Worm (Caenorhabditis elegans) whole organism, L2 larva: ENCODE measurements around the gene dgk-1.
A peak's percentile ranks its signal among the peaks of the same experiment; 100 is the strongest.

Experiments
- C34F6.9 ChIP-seq: fragments of 150-350 bp; optimal IDR thresholded peaks from 2 replicates; lab custom pipeline; 2014; ENCODE audit warnings: missing biosample characterization, missing genetic modification characterization
- F13H6.1 ChIP-seq: sonication (generic microtip); optimal IDR thresholded peaks from 2 replicates; lab custom pipeline; 2016; ENCODE audit warnings: missing genetic modification characterization, missing compliant biosample characterization
- R02D3.7 ChIP-seq: fragments of 150-350 bp; optimal IDR thresholded peaks from 2 replicates; lab custom pipeline; 2014; ENCODE audit warnings: missing biosample characterization, missing genetic modification characterization
- Y55F3AM.14 ChIP-seq: fragments of 200-800 bp; sonication (Bioruptor generic); optimal IDR thresholded peaks from 2 replicates; lab custom pipeline; 2018; ENCODE audit warnings: mild to moderate bottlenecking, missing genetic modification characterization, missing compliant biosample characterization
- ZK546.5 ChIP-seq: sonication (generic microtip); optimal IDR thresholded peaks from 2 replicates; lab custom pipeline; 2017; ENCODE audit warnings: missing biosample characterization, missing genetic modification characterization
- alr-1 ChIP-seq: fragments of 150-350 bp; optimal IDR thresholded peaks from 2 replicates; lab custom pipeline; 2014; ENCODE audit warnings: missing biosample characterization, missing genetic modification characterization
- ama-1 ChIP-seq: fragments of 150-350 bp; optimal IDR thresholded peaks from 2 replicates; lab custom pipeline; 2018; ENCODE audit warnings: inconsistent platforms
- blmp-1 ChIP-seq: sonication (generic microtip); optimal IDR thresholded peaks from 2 replicates; lab custom pipeline; 2017; ENCODE audit warnings: missing genetic modification characterization, mild to moderate bottlenecking, missing compliant biosample characterization, antibody characterized with exemption, moderate library complexity; ENCODE audit not compliant: insufficient read depth
- ceh-16 ChIP-seq: fragments of 150-350 bp; optimal IDR thresholded peaks from 2 replicates; lab custom pipeline; 2014; ENCODE audit warnings: missing biosample characterization, missing genetic modification characterization
- ceh-82 ChIP-seq: fragments of 150-350 bp; optimal IDR thresholded peaks from 2 replicates; lab custom pipeline; 2014; ENCODE audit warnings: missing biosample characterization, missing genetic modification characterization
- crh-2 ChIP-seq: sonication (generic microtip); optimal IDR thresholded peaks from 2 replicates; lab custom pipeline; 2017; ENCODE audit warnings: missing biosample characterization, missing genetic modification characterization
- dmd-4 ChIP-seq: sonication (generic microtip); optimal IDR thresholded peaks from 2 replicates; lab custom pipeline; 2017; ENCODE audit warnings: missing biosample characterization, missing genetic modification characterization
- egl-27 ChIP-seq: sonication (generic microtip); optimal IDR thresholded peaks from 3 replicates; lab custom pipeline; 2017; ENCODE audit warnings: missing biosample characterization, missing genetic modification reagents, missing genetic modification characterization
- elt-1 ChIP-seq: fragments of 150-350 bp; optimal IDR thresholded peaks from 2 replicates; lab custom pipeline; 2014; ENCODE audit warnings: missing biosample characterization, missing genetic modification characterization
- fos-1 ChIP-seq: fragments of 150-350 bp; optimal IDR thresholded peaks from 2 replicates; lab custom pipeline; 2014; ENCODE audit warnings: missing biosample characterization, missing genetic modification characterization
- gmeb-1 ChIP-seq: fragments of 150-350 bp; optimal IDR thresholded peaks from 2 replicates; lab custom pipeline; 2014; ENCODE audit warnings: missing biosample characterization, missing genetic modification characterization
- lin-11 ChIP-seq: fragments of 150-350 bp; sonication (generic microtip); optimal IDR thresholded peaks from 2 replicates; lab custom pipeline; 2014; ENCODE audit warnings: missing biosample characterization, missing genetic modification characterization, inconsistent platforms, mixed read lengths
- lin-13 ChIP-seq: fragments of 150-350 bp; optimal IDR thresholded peaks from 2 replicates; lab custom pipeline; 2014; ENCODE audit warnings: missing biosample characterization, missing genetic modification reagents, missing genetic modification characterization
- lin-39 ChIP-seq: fragments of 150-350 bp; optimal IDR thresholded peaks from 2 replicates; lab custom pipeline; 2014; ENCODE audit warnings: missing biosample characterization, missing genetic modification reagents, missing genetic modification characterization
- lsy-2 ChIP-seq, 2 experiments: fragments of 150-350 bp in 1 of 2; sonication (generic microtip) in 1 of 2; optimal IDR thresholded peaks; 2 replicates each; lab custom pipeline; 2014 to 2017; ENCODE audit warnings: missing biosample characterization in 2 of 2, missing genetic modification characterization in 2 of 2
- mab-5 ChIP-seq: fragments of 150-350 bp; optimal IDR thresholded peaks from 2 replicates; lab custom pipeline; 2014; ENCODE audit warnings: missing biosample characterization, missing genetic modification characterization
- mbf-1 ChIP-seq: sonication (generic microtip); optimal IDR thresholded peaks from 2 replicates; lab custom pipeline; 2017; ENCODE audit warnings: missing biosample characterization, missing genetic modification characterization
- mdl-1 ChIP-seq, 2 experiments: fragments of 150-350 bp in 1 of 2; sonication (generic microtip) in 1 of 2; optimal IDR thresholded peaks; 2 replicates each; lab custom pipeline; 2017; ENCODE audit warnings: missing biosample characterization in 2 of 2, missing genetic modification characterization in 2 of 2
- nhr-10 ChIP-seq: sonication (generic microtip); optimal IDR thresholded peaks from 2 replicates; lab custom pipeline; 2017; ENCODE audit warnings: missing biosample characterization, missing genetic modification characterization
- nhr-12 ChIP-seq: fragments of 150-350 bp; optimal IDR thresholded peaks from 2 replicates; lab custom pipeline; 2014; ENCODE audit warnings: missing biosample characterization, missing genetic modification characterization
- nhr-129 ChIP-seq: fragments of 150-350 bp; optimal IDR thresholded peaks from 2 replicates; lab custom pipeline; 2014; ENCODE audit warnings: missing biosample characterization, missing genetic modification characterization
- nhr-21 ChIP-seq: fragments of 150-350 bp; optimal IDR thresholded peaks from 2 replicates; lab custom pipeline; 2014; ENCODE audit warnings: missing biosample characterization, missing genetic modification characterization
- nhr-23 ChIP-seq: fragments of 150-350 bp; optimal IDR thresholded peaks from 2 replicates; lab custom pipeline; 2014; ENCODE audit warnings: missing biosample characterization, missing genetic modification reagents, missing genetic modification characterization
- nhr-237 ChIP-seq: fragments of 150-350 bp; optimal IDR thresholded peaks from 2 replicates; lab custom pipeline; 2014; ENCODE audit warnings: missing biosample characterization, missing genetic modification characterization
- nhr-25 ChIP-seq: fragments of 150-350 bp; sonication (generic microtip); optimal IDR thresholded peaks from 3 replicates; lab custom pipeline; 2014; ENCODE audit warnings: missing biosample characterization, missing genetic modification characterization
- nhr-6 ChIP-seq: fragments of 150-350 bp; optimal IDR thresholded peaks from 2 replicates; lab custom pipeline; 2014; ENCODE audit warnings: missing biosample characterization, missing genetic modification characterization
- nhr-77 ChIP-seq: fragments of 150-350 bp; optimal IDR thresholded peaks from 2 replicates; lab custom pipeline; 2014; ENCODE audit warnings: missing biosample characterization, missing genetic modification characterization
- peb-1 ChIP-seq: fragments of 150-350 bp; optimal IDR thresholded peaks from 2 replicates; lab custom pipeline; 2014; ENCODE audit warnings: missing biosample characterization, missing genetic modification characterization
- sem-4 ChIP-seq: fragments of 150-350 bp; optimal IDR thresholded peaks from 2 replicates; lab custom pipeline; 2014; ENCODE audit warnings: missing biosample characterization, missing genetic modification reagents, missing genetic modification characterization
- skn-1 ChIP-seq: sonication (generic microtip); optimal IDR thresholded peaks from 2 replicates; lab custom pipeline; 2017; ENCODE audit warnings: missing biosample characterization, missing genetic modification characterization
- sma-3 ChIP-seq: sonication (generic microtip); optimal IDR thresholded peaks from 2 replicates; lab custom pipeline; 2016; ENCODE audit warnings: missing genetic modification reagents, missing genetic modification characterization, missing compliant biosample characterization
- sma-9 ChIP-seq, 2 experiments: fragments of 150-350 bp in 1 of 2; sonication (generic microtip) in 1 of 2; optimal IDR thresholded peaks; 2 replicates each; lab custom pipeline; 2014 to 2016; ENCODE audit warnings: missing genetic modification characterization in 2 of 2, mild to moderate bottlenecking in 1 of 2, missing biosample characterization in 1 of 2, missing compliant biosample characterization in 1 of 2, missing genetic modification reagents in 1 of 2, moderate library complexity in 1 of 2
- snpc-4 ChIP-seq: fragments of 150-350 bp; optimal IDR thresholded peaks from 2 replicates; lab custom pipeline; 2014; ENCODE audit warnings: missing biosample characterization, missing genetic modification characterization
- unc-39 ChIP-seq: fragments of 150-350 bp; optimal IDR thresholded peaks from 2 replicates; lab custom pipeline; 2014; ENCODE audit warnings: missing biosample characterization, missing genetic modification characterization
- unc-55 ChIP-seq: fragments of 150-350 bp; sonication (generic microtip); optimal IDR thresholded peaks from 3 replicates; lab custom pipeline; 2014; ENCODE audit warnings: missing biosample characterization, missing genetic modification reagents, missing genetic modification characterization
- unc-62 ChIP-seq: fragments of 150-350 bp; optimal IDR thresholded peaks from 2 replicates; lab custom pipeline; 2014; ENCODE audit warnings: missing biosample characterization, missing genetic modification reagents, missing genetic modification characterization
- zag-1 ChIP-seq: fragments of 150-350 bp; optimal IDR thresholded peaks from 2 replicates; lab custom pipeline; 2014; ENCODE audit warnings: missing biosample characterization, missing genetic modification characterization
- ztf-1 ChIP-seq: fragments of 200-800 bp; sonication (Bioruptor generic); conservative IDR thresholded peaks from 2 replicates; pipeline ENCODE4 v1.3.6; 2022; ENCODE audit warnings: missing genetic modification characterization, missing compliant biosample characterization
- ztf-11 ChIP-seq: sonication (generic microtip); optimal IDR thresholded peaks from 2 replicates; lab custom pipeline; 2017; ENCODE audit warnings: missing biosample characterization, missing genetic modification characterization

Gene dgk-1

ce11 chrX:975236-975535 lies 16.1 kb downstream of the dgk-1 start:
- TF ChIP-seq lsy-2 (tag; optimal IDR thresholded peaks at IDR 0.05; lab: Kevin White, UChicago) (no peak), nhr-23 (tag; lab: Kevin White, UChicago) (no peak), nhr-77 (tag; lab: Kevin White, UChicago) (no peak), alr-1 (tag; lab: Kevin White, UChicago) (no peak), zag-1 (tag; lab: Kevin White, UChicago) (no peak), sem-4 (tag; lab: Kevin White, UChicago) (no peak), skn-1 (no peak), ceh-16 (tag; lab: Kevin White, UChicago) (no peak), lin-11 (tag; lab: Kevin White, UChicago) (no peak), Y55F3AM.14 (GFP tag; lab: Kevin White, UChicago) (no peak), nhr-6 (tag; lab: Kevin White, UChicago) (no peak), nhr-21 (tag; lab: Kevin White, UChicago) (no peak), F13H6.1 (tag; lab: Kevin White, UChicago) (no peak), crh-2 (tag; lab: Kevin White, UChicago) (no peak), nhr-10 (tag; lab: Kevin White, UChicago) (no peak)

DNA sequence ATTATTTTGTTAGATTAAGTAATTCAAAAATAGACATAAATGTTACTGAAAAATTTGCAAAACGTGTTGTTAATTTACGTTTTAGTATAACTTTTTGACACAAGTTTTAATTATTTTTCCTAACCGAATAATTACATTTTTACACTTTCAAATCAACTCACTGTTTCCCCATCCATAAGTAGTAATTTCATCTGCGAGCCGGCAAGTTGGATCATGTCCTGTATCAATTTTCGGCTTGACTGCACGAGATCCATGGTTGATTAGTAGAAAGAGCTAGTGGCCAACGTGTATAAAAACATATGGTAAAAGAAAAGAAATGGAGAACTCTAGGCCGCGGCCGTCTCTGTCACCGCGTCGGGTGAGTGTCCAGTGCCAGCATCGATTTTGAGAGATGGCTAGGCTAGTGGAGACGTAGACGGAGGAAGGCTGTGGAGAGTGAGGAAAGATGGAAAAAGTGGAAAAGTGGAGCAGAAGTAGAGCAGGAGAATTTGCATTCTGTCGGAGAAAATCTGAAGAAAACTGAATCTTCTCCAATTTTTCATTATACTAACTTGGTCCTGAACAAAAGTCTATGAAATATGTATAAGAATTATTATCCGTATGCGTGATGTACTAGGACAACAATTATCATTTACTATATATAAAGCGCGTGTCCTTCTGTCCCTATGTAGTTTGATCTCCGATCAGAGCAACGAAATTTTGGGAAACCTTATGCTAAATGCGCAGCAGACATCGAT lies 16.6 kb downstream of the dgk-1 start, which contains the start of gene vps-45:
vps-45 (minus strand) TSS at position 350 of the 737 bp plus-strand sequence.
- TF ChIP-seq nhr-23 (tag; lab: Kevin White, UChicago) (no peak), nhr-10 (tag; lab: Kevin White, UChicago) (no peak), sem-4 (tag; lab: Kevin White, UChicago) (no peak), gmeb-1 (tag; lab: Kevin White, UChicago) (no peak), dmd-4 (tag; lab: Kevin White, UChicago) (no peak), C34F6.9 (tag; lab: Kevin White, UChicago) (peak; percentile 57), sma-3 (GFP tag; lab: Kevin White, UChicago) (no peak), lin-11 (tag; lab: Kevin White, UChicago) (peak; percentile 44), mab-5 (tag; lab: Kevin White, UChicago) (no peak), mbf-1 (no peak), egl-27 (no peak), ztf-1 (GFP tag; lab: Robert Waterston, UW) (no peak), ama-1 (lab: Kevin White, UChicago) (no peak), fos-1 (peak; percentile 34), crh-2 (tag; lab: Kevin White, UChicago) (peak; percentile 33), lin-13 (GFP tag; lab: Kevin White, UChicago) (peak; percentile 30), nhr-6 (tag; lab: Kevin White, UChicago) (no peak), sma-9 (GFP tag; optimal IDR thresholded peaks at IDR 0.05; lab: Kevin White, UChicago) (peak; percentile 36), sma-9 (tag; optimal IDR thresholded peaks at IDR 0.05; lab: Kevin White, UChicago) (no peak), unc-55 (peak; percentile 75), nhr-129 (peak; percentile 54), nhr-21 (tag; lab: Kevin White, UChicago) (no peak), elt-1 (tag; lab: Kevin White, UChicago) (no peak), unc-39 (tag; lab: Kevin White, UChicago) (no peak), ztf-11 (tag; lab: Kevin White, UChicago) (no peak), nhr-12 (tag; lab: Kevin White, UChicago) (no peak), ceh-82 (tag; lab: Kevin White, UChicago) (no peak), blmp-1 (tag; lab: Kevin White, UChicago) (no peak), unc-62 (GFP tag; lab: Kevin White, UChicago) (no peak), skn-1 (no peak), ceh-16 (tag; lab: Kevin White, UChicago) (no peak), R02D3.7 (tag; lab: Kevin White, UChicago) (no peak), snpc-4 (tag; lab: Kevin White, UChicago) (peak; percentile 39), nhr-25 (tag; lab: Kevin White, UChicago) (peak; percentile 1), nhr-237 (tag; lab: Kevin White, UChicago) (no peak), Y55F3AM.14 (GFP tag; lab: Kevin White, UChicago) (no peak), alr-1 (tag; lab: Kevin White, UChicago) (no peak), F13H6.1 (tag; lab: Kevin White, UChicago) (peak; percentile 14), peb-1 (no peak), lin-39 (tag; lab: Kevin White, UChicago) (no peak), ZK546.5 (no peak), zag-1 (tag; lab: Kevin White, UChicago) (peak; percentile 1), lsy-2 (tag; optimal IDR thresholded peaks at IDR 0.05; lab: Kevin White, UChicago) (no peak), mdl-1 (tag; optimal IDR thresholded peaks at IDR 0.05; lab: Kevin White, UChicago) (no peak)
